Fruit fly (Drosophila melanogaster): ENCODE measurements around the gene nkd.

The nkd gene

dm6 chr3L:19087369-19088275, 42.4 kb upstream of the nkd start (continued):
- no peak for TF ChIP-seq CG16815 (GFP tag; optimal IDR thresholded peaks at IDR 0.05)
- peak; percentile 42 for TF ChIP-seq Blimp-1 (GFP tag; optimal IDR thresholded peaks at IDR 0.05)
- TF ChIP-seq Fer2 (tag; optimal IDR thresholded peaks at IDR 0.05) = no peak
- TF ChIP-seq gsb (GFP tag; IDR thresholded peaks at IDR 0.05) = no peak
- 0 out of 3 replicates have a peak, but pooled peaks have one; percentile 18 for TF ChIP-seq ase (GFP tag; IDR thresholded peaks at IDR 0.05)
- 0 out of 2 replicates have a peak, but pooled peaks have one; percentile 17 for TF ChIP-seq slbo (GFP tag; IDR thresholded peaks at IDR 0.05)
- peak; percentile 44 for TF ChIP-seq CG13775 (GFP tag; optimal IDR thresholded peaks at IDR 0.05)
- TF ChIP-seq da (GFP tag; optimal IDR thresholded peaks at IDR 0.05) = no peak
- TF ChIP-seq CG18764 (GFP tag; optimal IDR thresholded peaks at IDR 0.05) = no peak
- TF ChIP-seq CG33213 (GFP tag; optimal IDR thresholded peaks at IDR 0.05) = no peak
- no peak for TF ChIP-seq Pdp1 (GFP tag; optimal IDR thresholded peaks at IDR 0.05)
- no peak for TF ChIP-seq Six4 (GFP tag; optimal IDR thresholded peaks at IDR 0.05)
- TF ChIP-seq CG6175 (GFP tag; IDR thresholded peaks at IDR 0.05) = no peak
- no peak for TF ChIP-seq Gsc (GFP tag; IDR thresholded peaks at IDR 0.05)
- no peak for TF ChIP-seq CG10654 (GFP tag; optimal IDR thresholded peaks at IDR 0.05)
- TF ChIP-seq CG31441 (GFP tag; IDR thresholded peaks at IDR 0.05) = peak; percentile 65
- no peak for TF ChIP-seq CG31224 (GFP tag; IDR thresholded peaks at IDR 0.05)
- TF ChIP-seq CG12942 (GFP tag; optimal IDR thresholded peaks at IDR 0.05) = no peak
- no peak for TF ChIP-seq zf30C (GFP tag; optimal IDR thresholded peaks at IDR 0.05)
- peak; percentile 18 for TF ChIP-seq gsb-n (tag; optimal IDR thresholded peaks at IDR 0.05)
- TF ChIP-seq C15 (GFP tag; IDR thresholded peaks at IDR 0.05) = no peak
- no peak for TF ChIP-seq CG12236 (GFP tag; optimal IDR thresholded peaks at IDR 0.05)
- TF ChIP-seq CG11723 (GFP tag; optimal IDR thresholded peaks at IDR 0.05) = no peak
- TF ChIP-seq jumu (GFP tag; optimal IDR thresholded peaks at IDR 0.05) = no peak
- TF ChIP-seq Hr3 (GFP tag; optimal IDR thresholded peaks at IDR 0.05) = peak; percentile 10
- TF ChIP-seq CG17328 (GFP tag; IDR thresholded peaks at IDR 0.05) = no peak
- TF ChIP-seq CG9817 (tag; optimal IDR thresholded peaks at IDR 0.05) = peak; percentile 4
- peak; percentile 65 for TF ChIP-seq CG7839 (tag; optimal IDR thresholded peaks at IDR 0.05)
- TF ChIP-seq Asciz (GFP tag; optimal IDR thresholded peaks at IDR 0.05) = no peak
- TF ChIP-seq disco-r (GFP tag; optimal IDR thresholded peaks at IDR 0.05) = no peak
- TF ChIP-seq stc (GFP tag; IDR thresholded peaks at IDR 0.05) = 0 out of 2 replicates have a peak, but pooled peaks have one; percentile 26
- TF ChIP-seq ara (GFP tag; IDR thresholded peaks at IDR 0.05) = no peak
- peak; percentile 46 for TF ChIP-seq phol (tag; optimal IDR thresholded peaks at IDR 0.05)
- TF ChIP-seq CG17359 (tag; optimal IDR thresholded peaks at IDR 0.05) = peak; percentile 31
- peak; percentile 76 for TF ChIP-seq ewg (GFP tag; optimal IDR thresholded peaks at IDR 0.05)
- TF ChIP-seq CG1529 (GFP tag; optimal IDR thresholded peaks at IDR 0.05) = no peak
- TF ChIP-seq CkIIα-i1 (GFP tag; IDR thresholded peaks at IDR 0.05) = no peak
- peak; percentile 28 for TF ChIP-seq Ssrp (tag; optimal IDR thresholded peaks at IDR 0.05)
- TF ChIP-seq CG2120 (GFP tag; optimal IDR thresholded peaks at IDR 0.05) = peak; percentile 31
- no peak for TF ChIP-seq CG15011 (GFP tag; optimal IDR thresholded peaks at IDR 0.05)
- TF ChIP-seq ssp (GFP tag; IDR thresholded peaks at IDR 0.05) = no peak
- TF ChIP-seq CG3281 (GFP tag; optimal IDR thresholded peaks at IDR 0.05) = peak; percentile 62
- peak; percentile 59 for TF ChIP-seq Sox102F (GFP tag; optimal IDR thresholded peaks at IDR 0.05)
- TF ChIP-seq Max (GFP tag; optimal IDR thresholded peaks at IDR 0.05) = no peak
- peak; percentile 23 for TF ChIP-seq Xbp1 (GFP tag; optimal IDR thresholded peaks at IDR 0.05)
- TF ChIP-seq CG14441 (GFP tag; IDR thresholded peaks at IDR 0.05) = no peak
- TF ChIP-seq ac (GFP tag; optimal IDR thresholded peaks at IDR 0.05) = no peak
- TF ChIP-seq CG3065 (GFP tag; optimal IDR thresholded peaks at IDR 0.05) = no peak
- TF ChIP-seq Dbx (GFP tag; IDR thresholded peaks at IDR 0.05) = 0 out of 3 replicates have a peak, but pooled peaks have one; percentile 35
